Worm (Caenorhabditis elegans) whole organism, mixed stage, embryonic: ENCODE measurements around the gene clec-67.

Source experiments
- M03D4.4 ChIP-seq: sonication (generic microtip); optimal IDR thresholded peaks from 2 replicates; lab custom pipeline; 2017; ENCODE audit warnings: mild to moderate bottlenecking, missing genetic modification characterization, missing compliant biosample characterization
- bed-3 ChIP-seq: fragments of 200-800 bp; sonication (Bioruptor generic); optimal IDR thresholded peaks from 3 replicates; lab custom pipeline; 2018; ENCODE audit warnings: mild to moderate bottlenecking, missing genetic modification characterization, moderate library complexity, missing compliant biosample characterization
- blmp-1 ChIP-seq: fragments of 150-350 bp; optimal IDR thresholded peaks from 2 replicates; lab custom pipeline; 2014; ENCODE audit warnings: missing biosample characterization, missing genetic modification characterization
- ceh-39 ChIP-seq: fragments of 150-350 bp; optimal IDR thresholded peaks from 2 replicates; lab custom pipeline; 2014; ENCODE audit warnings: missing biosample characterization, missing genetic modification characterization
- ceh-43 ChIP-seq: fragments of 200-800 bp; sonication (Bioruptor generic); optimal IDR thresholded peaks from 2 replicates; lab custom pipeline; 2018; ENCODE audit warnings: mild to moderate bottlenecking, missing genetic modification characterization, moderate library complexity, missing compliant biosample characterization
- ceh-83 ChIP-seq: fragments of 200-800 bp; sonication (Bioruptor generic); optimal IDR thresholded peaks from 2 replicates; lab custom pipeline; 2018; ENCODE audit warnings: mild to moderate bottlenecking, missing genetic modification characterization, missing compliant biosample characterization
- ces-1 ChIP-seq: fragments of 150-350 bp; optimal IDR thresholded peaks from 2 replicates; lab custom pipeline; 2014; ENCODE audit warnings: missing biosample characterization, missing genetic modification reagents, missing genetic modification characterization
- cnd-1 ChIP-seq: fragments of 200-800 bp; sonication (Bioruptor generic); optimal IDR thresholded peaks from 2 replicates; lab custom pipeline; 2018; ENCODE audit warnings: mild to moderate bottlenecking, missing genetic modification characterization, missing compliant biosample characterization
- drap-1 ChIP-seq: fragments of 200-800 bp; sonication (Bioruptor generic); optimal IDR thresholded peaks from 3 replicates; lab custom pipeline; 2018; ENCODE audit warnings: mild to moderate bottlenecking, missing genetic modification characterization, missing compliant biosample characterization
- elt-1 ChIP-seq: sonication (generic microtip); optimal IDR thresholded peaks from 2 replicates; lab custom pipeline; 2017; ENCODE audit warnings: missing genetic modification characterization, mild to moderate bottlenecking, missing compliant biosample characterization, antibody characterized with exemption, moderate library complexity, borderline replicate concordance; ENCODE audit not compliant: insufficient read depth
- elt-3 ChIP-seq: fragments of 150-350 bp; optimal IDR thresholded peaks from 2 replicates; lab custom pipeline; 2014; ENCODE audit warnings: missing biosample characterization, missing genetic modification characterization
- flh-1 ChIP-seq: fragments of 200-800 bp; sonication (Bioruptor generic); optimal IDR thresholded peaks from 2 replicates; lab custom pipeline; 2018; ENCODE audit warnings: mild to moderate bottlenecking, missing genetic modification characterization, moderate library complexity, missing compliant biosample characterization
- ham-2 ChIP-seq: fragments of 200-800 bp; sonication (Bioruptor generic); optimal IDR thresholded peaks from 2 replicates; lab custom pipeline; 2018; ENCODE audit warnings: mild to moderate bottlenecking, missing genetic modification characterization, missing compliant biosample characterization
- hlh-1 ChIP-seq: fragments of 150-350 bp; optimal IDR thresholded peaks from 2 replicates; lab custom pipeline; 2014; ENCODE audit warnings: missing biosample characterization, missing genetic modification reagents, missing genetic modification characterization
- lin-32 ChIP-seq: fragments of 200-800 bp; sonication (Bioruptor generic); optimal IDR thresholded peaks from 2 replicates; lab custom pipeline; 2018; ENCODE audit warnings: mild to moderate bottlenecking, missing genetic modification characterization, missing compliant biosample characterization
- lsy-2 ChIP-seq: fragments of 150-350 bp; optimal IDR thresholded peaks from 2 replicates; lab custom pipeline; 2014; ENCODE audit warnings: missing biosample characterization, missing genetic modification characterization
- mab-5 ChIP-seq: fragments of 150-350 bp; optimal IDR thresholded peaks from 2 replicates; lab custom pipeline; 2014; ENCODE audit warnings: missing biosample characterization, missing genetic modification characterization
- mep-1 ChIP-seq: fragments of 150-350 bp; optimal IDR thresholded peaks from 2 replicates; lab custom pipeline; 2017; ENCODE audit warnings: missing biosample characterization, missing genetic modification reagents, missing genetic modification characterization, inconsistent platforms
- mls-2 ChIP-seq: sonication (generic microtip); optimal IDR thresholded peaks from 2 replicates; lab custom pipeline; 2016; ENCODE audit warnings: mild to moderate bottlenecking, missing genetic modification characterization, moderate library complexity, missing compliant biosample characterization
- nhr-12 ChIP-seq: fragments of 150-350 bp; optimal IDR thresholded peaks from 2 replicates; lab custom pipeline; 2014; ENCODE audit warnings: missing biosample characterization, missing genetic modification characterization
- nhr-2 ChIP-seq: fragments of 150-350 bp; optimal IDR thresholded peaks from 2 replicates; lab custom pipeline; 2014; ENCODE audit warnings: missing biosample characterization, missing genetic modification characterization
- nhr-237 ChIP-seq: fragments of 150-350 bp; optimal IDR thresholded peaks from 2 replicates; lab custom pipeline; 2014; ENCODE audit warnings: missing biosample characterization, missing genetic modification characterization
- nhr-28 ChIP-seq: fragments of 150-350 bp; optimal IDR thresholded peaks from 2 replicates; lab custom pipeline; 2014; ENCODE audit warnings: missing biosample characterization, missing genetic modification characterization
- nhr-76 ChIP-seq: sonication (generic microtip); optimal IDR thresholded peaks from 2 replicates; lab custom pipeline; 2017; ENCODE audit warnings: missing biosample characterization, missing genetic modification characterization
- sem-2 ChIP-seq: fragments of 200-800 bp; sonication (Bioruptor generic); optimal IDR thresholded peaks from 2 replicates; lab custom pipeline; 2018; ENCODE audit warnings: mild to moderate bottlenecking, missing genetic modification characterization, missing compliant biosample characterization
- snpc-4 ChIP-seq: fragments of 150-350 bp; optimal IDR thresholded peaks from 2 replicates; lab custom pipeline; 2014; ENCODE audit warnings: missing biosample characterization, missing genetic modification characterization
- sptf-1 ChIP-seq: sonication (generic microtip); optimal IDR thresholded peaks from 2 replicates; lab custom pipeline; 2017; ENCODE audit warnings: mild to moderate bottlenecking, missing genetic modification characterization, moderate library complexity, missing compliant biosample characterization
- unc-120 ChIP-seq: sonication (generic microtip); optimal IDR thresholded peaks from 2 replicates; lab custom pipeline; 2017; ENCODE audit warnings: missing genetic modification characterization, missing compliant biosample characterization; ENCODE audit not compliant: poor library complexity, severe bottlenecking
- unc-39 ChIP-seq: fragments of 150-350 bp; optimal IDR thresholded peaks from 2 replicates; lab custom pipeline; 2014; ENCODE audit warnings: missing biosample characterization, missing genetic modification characterization
- unc-62 ChIP-seq: fragments of 150-350 bp; optimal IDR thresholded peaks from 2 replicates; lab custom pipeline; 2014; ENCODE audit warnings: missing biosample characterization, missing genetic modification reagents, missing genetic modification characterization
- zip-8 ChIP-seq: fragments of 150-350 bp; optimal IDR thresholded peaks from 2 replicates; lab custom pipeline; 2014; ENCODE audit warnings: missing biosample characterization, missing genetic modification characterization
- ztf-11 ChIP-seq: fragments of 150-350 bp; optimal IDR thresholded peaks from 2 replicates; lab custom pipeline; 2014; ENCODE audit warnings: missing biosample characterization, missing genetic modification characterization

Gene clec-67

ce11 chrIV:3914462-3914861, 7.5 kb upstream of the clec-67 start, which contains the start of gene F56D6.19:
Gene F56D6.19, plus strand, starts transcription at chrIV:3914762.
- TF ChIP-seq snpc-4 (tag; lab: Kevin White, UChicago) (no peak), nhr-237 (tag; lab: Kevin White, UChicago) (no peak), unc-120 (tag; lab: Kevin White, UChicago) (no peak), lsy-2 (tag; lab: Kevin White, UChicago) (no peak), sptf-1 (tag; lab: Kevin White, UChicago) (no peak), flh-1 (no peak), elt-1 (no peak), nhr-76 (tag; lab: Kevin White, UChicago) (no peak), elt-3 (tag; lab: Kevin White, UChicago) (no peak), zip-8 (no peak), blmp-1 (tag; lab: Kevin White, UChicago) (no peak)

- TF ChIP-seq lsy-2 (tag; lab: Kevin White, UChicago) (no peak), sem-2 (no peak), mep-1 (no peak), elt-1 (no peak), bed-3 (GFP tag; lab: Kevin White, UChicago) (no peak), elt-3 (tag; lab: Kevin White, UChicago) (no peak), cnd-1 (tag; lab: Kevin White, UChicago) (no peak), unc-62 (GFP tag; lab: Kevin White, UChicago) (no peak), ces-1 (GFP tag; lab: Kevin White, UChicago) (no peak), ham-2 (no peak), zip-8 (no peak), nhr-2 (no peak), unc-39 (no peak), M03D4.4 (tag; lab: Kevin White, UChicago) (no peak), nhr-76 (tag; lab: Kevin White, UChicago) (no peak)
Observed at ce11 chrIV:3915296-3915695, 6.7 kb upstream of the clec-67 start, which contains the start of gene srz-20. Gene srz-20, plus strand, starts transcription at chrIV:3915596.

ce11 chrIV:3917405-3917804, 4.6 kb upstream of the clec-67 start, which contains the start of gene F56D6.14:
Gene F56D6.14, plus strand, starts transcription at chrIV:3917705.
- TF ChIP-seq snpc-4 (tag; lab: Kevin White, UChicago) (no peak), bed-3 (GFP tag; lab: Kevin White, UChicago) (no peak), ces-1 (GFP tag; lab: Kevin White, UChicago) (no peak), ceh-43 (GFP tag; lab: Kevin White, UChicago) (no peak), ztf-11 (no peak), ceh-83 (GFP tag; lab: Kevin White, UChicago) (no peak), unc-120 (tag; lab: Kevin White, UChicago) (no peak), drap-1 (GFP tag; lab: Kevin White, UChicago) (no peak), mls-2 (no peak), nhr-76 (tag; lab: Kevin White, UChicago) (no peak), elt-3 (tag; lab: Kevin White, UChicago) (no peak), lin-32 (GFP tag; lab: Kevin White, UChicago) (no peak), nhr-2 (no peak)

- TF ChIP-seq ceh-39 (tag; lab: Kevin White, UChicago) = no peak
- TF ChIP-seq, all 35 proteins: peak for 0
Observed at ce11 chrIV:3918160-3918559, 3.8 kb upstream of the clec-67 start, which contains the start of gene F56D6.23. Gene F56D6.23, plus strand, starts transcription at chrIV:3918460.

- TF ChIP-seq drap-1 (GFP tag; lab: Kevin White, UChicago) (no peak), bed-3 (GFP tag; lab: Kevin White, UChicago) (no peak), sem-2 (no peak), nhr-2 (no peak), unc-62 (GFP tag; lab: Kevin White, UChicago) (no peak), hlh-1 (tag; lab: Kevin White, UChicago) (no peak), ces-1 (GFP tag; lab: Kevin White, UChicago) (no peak), flh-1 (no peak), zip-8 (no peak)
Observed at ce11 chrIV:3919506-3919905, 2.5 kb upstream of the clec-67 start, which contains the start of gene srz-19. Gene srz-19, plus strand, starts transcription at chrIV:3919806.

ce11 chrIV:3926117-3926516, 4.2 kb downstream of the clec-67 start, which contains the start of gene clec-68:
Gene clec-68, plus strand, starts transcription at chrIV:3926417.
- no peak for TF ChIP-seq lsy-2 (tag; lab: Kevin White, UChicago)
- TF ChIP-seq nhr-2 = no peak
- TF ChIP-seq zip-8 = no peak
- TF ChIP-seq lin-32 (GFP tag; lab: Kevin White, UChicago) = no peak
- TF ChIP-seq nhr-28 (tag; lab: Kevin White, UChicago) = no peak
- TF ChIP-seq M03D4.4 (tag; lab: Kevin White, UChicago) = no peak
- no peak for TF ChIP-seq flh-1
- no peak for TF ChIP-seq mab-5 (tag; lab: Kevin White, UChicago)
- TF ChIP-seq elt-1 = no peak
- no peak for TF ChIP-seq nhr-12
- TF ChIP-seq mls-2 = no peak
